Fruit fly (Drosophila melanogaster): ENCODE results near the gene SLIRP2.

The SLIRP2 gene

DNA sequence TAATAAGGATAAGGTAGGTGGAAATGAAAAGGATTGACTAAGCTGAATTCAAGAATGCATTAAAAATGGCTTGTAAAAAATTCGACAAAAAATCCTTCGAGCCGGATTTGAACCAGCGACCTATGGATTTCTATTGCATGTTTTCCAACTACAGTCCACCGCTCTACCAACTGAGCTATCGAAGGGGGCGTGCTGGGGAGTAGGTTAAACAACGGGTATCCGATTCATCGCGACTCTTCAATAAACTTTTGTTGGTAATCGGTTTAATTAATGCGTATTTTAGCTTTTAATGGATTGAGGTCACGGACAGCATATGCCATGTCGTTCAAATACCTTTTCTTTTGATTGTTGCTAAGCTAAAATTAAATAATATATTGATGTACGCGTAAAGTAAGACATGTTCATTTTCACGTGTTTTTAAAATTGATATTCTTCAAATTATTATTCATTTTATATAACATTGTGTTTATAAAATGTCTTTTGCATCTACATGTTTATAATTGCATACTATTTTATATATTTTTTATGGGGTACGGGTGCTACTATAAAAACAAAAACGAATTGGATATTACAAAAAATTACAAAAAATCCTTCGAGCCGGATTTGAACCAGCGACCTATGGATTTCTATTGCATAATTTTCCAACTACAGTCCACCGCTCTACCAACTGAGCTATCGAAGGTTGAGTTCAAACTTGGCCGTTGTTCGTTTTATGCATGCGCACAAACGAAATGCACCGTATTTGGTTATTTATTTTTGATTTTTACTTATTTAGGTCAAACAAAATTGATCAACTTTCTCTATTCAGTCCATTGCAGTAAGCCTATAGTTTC is 17.4 kb downstream of the SLIRP2 start:
- TF ChIP-seq CG16779 (GFP tag; IDR thresholded peaks at IDR 0.05) (no peak), ci (GFP tag; IDR thresholded peaks at IDR 0.05) (no peak), CkIIα-i1 (GFP tag; IDR thresholded peaks at IDR 0.05) (no peak), zen2 (GFP tag; IDR thresholded peaks at IDR 0.05; ENCODE audit: partially characterized antibody) (peak; percentile 18; the same call in 2 of the 3 replicates), Hr51 (GFP tag; optimal IDR thresholded peaks at IDR 0.05) (peak in 1 of 2 experiments; percentile 22), Dll (GFP tag; IDR thresholded peaks at IDR 0.05; ENCODE audit: partially characterized antibody) (0 out of 4 replicates have a peak, but pooled peaks have one; percentile 36), CG8290 (GFP tag; optimal IDR thresholded peaks at IDR 0.05) (no peak), CG8290 (tag; optimal IDR thresholded peaks at IDR 0.05) (peak in 1 of 2 experiments; percentile 23), CG16813 (GFP tag; IDR thresholded peaks at IDR 0.05; ENCODE audit: partially characterized antibody) (peak; percentile 48), kah (GFP tag; optimal IDR thresholded peaks at IDR 0.05) (peak; percentile 10), Lim3 (GFP tag; IDR thresholded peaks at IDR 0.05) (no peak), CG14860 (GFP tag; IDR thresholded peaks at IDR 0.05; ENCODE audit: partially characterized antibody) (peak; percentile 52), CG42726 (GFP tag; IDR thresholded peaks at IDR 0.05; ENCODE audit: partially characterized antibody) (peak; percentile 94), Oli (tag; optimal IDR thresholded peaks at IDR 0.05) (no peak), nerfin-2 (GFP tag; IDR thresholded peaks at IDR 0.05; ENCODE audit: partially characterized antibody) (peak; percentile 75), Opbp (GFP tag; IDR thresholded peaks at IDR 0.05; ENCODE audit: partially characterized antibody) (peak; percentile 92), Nf-YA (GFP tag; IDR thresholded peaks at IDR 0.05) (no peak), knrl (GFP tag; IDR thresholded peaks at IDR 0.05; ENCODE audit: partially characterized antibody) (peak; percentile 36), ato (GFP tag; IDR thresholded peaks at IDR 0.05; ENCODE audit: partially characterized antibody) (peak; percentile 91), sug (tag; optimal IDR thresholded peaks at IDR 0.05) (peak; percentile 40), sd (tag; optimal IDR thresholded peaks at IDR 0.05) (peak; percentile 42), phol (tag; optimal IDR thresholded peaks at IDR 0.05) (no peak), Hr78 (GFP tag; optimal IDR thresholded peaks at IDR 0.05) (peak in 1 of 2 experiments; percentile 71), CG12219 (GFP tag; optimal IDR thresholded peaks at IDR 0.05) (no peak), abd-A (tag; optimal IDR thresholded peaks at IDR 0.05) (peak; percentile 93), cg (GFP tag; optimal IDR thresholded peaks at IDR 0.05) (no peak), B-H1 (GFP tag; IDR thresholded peaks at IDR 0.05) (no peak; the same call in 2 of the 3 replicates), chm (GFP tag; IDR thresholded peaks at IDR 0.05) (peak; percentile 7; the same call in 1 of the 2 replicates), bbx (GFP tag; IDR thresholded peaks at IDR 0.05; ENCODE audit: partially characterized antibody) (peak; percentile 88), Bdp1 (GFP tag; optimal IDR thresholded peaks at IDR 0.05) (peak; percentile 98), hbn (GFP tag; IDR thresholded peaks at IDR 0.05; ENCODE audit: partially characterized antibody) (peak; percentile 37; the same call in 1 of the 2 replicates), MBD-R2 (GFP tag; IDR thresholded peaks at IDR 0.05) (no peak), CG9437 (GFP tag; optimal IDR thresholded peaks at IDR 0.05) (no peak), Ssrp (tag; optimal IDR thresholded peaks at IDR 0.05) (no peak), wek (GFP tag; optimal IDR thresholded peaks at IDR 0.05) (peak; percentile 9), gro (GFP tag; optimal IDR thresholded peaks at IDR 0.05) (peak; percentile 17), CG17385 (GFP tag; optimal IDR thresholded peaks at IDR 0.05) (peak; percentile 2), CG9932 (GFP tag; IDR thresholded peaks at IDR 0.05) (no peak), Doc3 (GFP tag; IDR thresholded peaks at IDR 0.05; ENCODE audit: partially characterized antibody) (no peak), PHDP (tag; optimal IDR thresholded peaks at IDR 0.05) (no peak), Pdp1 (GFP tag; optimal IDR thresholded peaks at IDR 0.05) (peak in 1 of 2 experiments; percentile 96), danr (GFP tag; IDR thresholded peaks at IDR 0.05) (no peak), CG2875 (GFP tag; optimal IDR thresholded peaks at IDR 0.05) (no peak), disco-r (GFP tag; optimal IDR thresholded peaks at IDR 0.05) (no peak), sens (GFP tag) (peak; percentile 79), CG10543 (GFP tag; optimal IDR thresholded peaks at IDR 0.05) (peak; percentile 1), so (GFP tag; IDR thresholded peaks at IDR 0.05) (no peak)

Measured in whole organism, embryonic.